Fruit fly (Drosophila melanogaster): ENCODE results near the gene Snmp1.

dm6 chr3R:21180391-21180796 is 12.4 kb upstream of the Snmp1 start:
- TF ChIP-seq CTCF (optimal IDR thresholded peaks at IDR 0.05) (no peak), CG8478 (optimal IDR thresholded peaks at IDR 0.05) (no peak)

Measured in S2 (cell line).